Worm (Caenorhabditis elegans) whole organism, L2 larva: ENCODE data around the gene srj-22.

Experiments
- skn-1 ChIP-seq: sonication (generic microtip); optimal IDR thresholded peaks from 2 replicates; lab custom pipeline; 2017; ENCODE audit warnings: missing biosample characterization, missing genetic modification characterization
- unc-55 ChIP-seq: fragments of 150-350 bp; sonication (generic microtip); optimal IDR thresholded peaks from 3 replicates; lab custom pipeline; 2014; ENCODE audit warnings: missing biosample characterization, missing genetic modification reagents, missing genetic modification characterization

- TF ChIP-seq skn-1 (tag; lab: Kevin White, UChicago) (no peak), unc-55 (GFP tag; lab: Kevin White, UChicago) (no peak)
Observed at ce11 chrV:10726691-10727090, 16.9 kb downstream of the srj-22 start.
